Fruit fly (Drosophila melanogaster): Measurements from ENCODE around the gene CG7102.
A peak's percentile ranks its signal among the peaks of the same experiment; 100 is the strongest.

Gene CG7102

DNA sequence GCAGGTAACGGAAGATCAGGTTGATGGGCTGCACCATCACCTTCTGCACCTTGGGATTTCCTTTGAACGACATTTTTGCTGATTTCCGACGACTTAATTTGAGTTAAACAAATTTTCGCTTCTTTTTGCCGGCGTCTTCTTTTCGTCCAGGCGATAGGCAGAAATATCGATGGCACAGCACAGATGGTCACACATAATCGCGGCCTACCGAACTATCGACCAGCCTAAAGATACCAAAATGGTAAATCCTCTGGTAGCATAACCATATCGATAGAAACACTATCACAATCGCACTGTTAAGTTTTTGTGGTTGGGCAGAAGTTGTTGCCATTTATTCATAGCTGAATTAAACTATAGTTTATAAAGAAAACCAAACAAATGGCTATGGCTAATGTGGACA is 2.0 kb downstream of the CG7102 start, which contains the start of the genes SmE and CG34132 (continued):
- peak; percentile 37 for TF ChIP-seq CG12659 (GFP tag; optimal IDR thresholded peaks at IDR 0.05)
- TF ChIP-seq tup (GFP tag; optimal IDR thresholded peaks at IDR 0.05): no peak
- TF ChIP-seq tna (GFP tag; IDR thresholded peaks at IDR 0.05; ENCODE audit: partially characterized antibody): peak; percentile 95
- TF ChIP-seq zfh1 (GFP tag; IDR thresholded peaks at IDR 0.05): no peak
- no peak for TF ChIP-seq Hr51 (GFP tag; optimal IDR thresholded peaks at IDR 0.05)
- TF ChIP-seq Atf3 (GFP tag; optimal IDR thresholded peaks at IDR 0.05): no peak
- TF ChIP-seq CG11398 (GFP tag; optimal IDR thresholded peaks at IDR 0.05): no peak
- TF ChIP-seq amos (GFP tag; IDR thresholded peaks at IDR 0.05; ENCODE audit: partially characterized antibody): peak; percentile 98
- no peak for TF ChIP-seq CG7357 (GFP tag; IDR thresholded peaks at IDR 0.05)
- no peak for TF ChIP-seq CG5180 (GFP tag; optimal IDR thresholded peaks at IDR 0.05)
- TF ChIP-seq GATAe (GFP tag; conservative IDR thresholded peaks at IDR 0.05): no peak
- TF ChIP-seq CG2875 (GFP tag; optimal IDR thresholded peaks at IDR 0.05): no peak
- TF ChIP-seq CG9797 (GFP tag; optimal IDR thresholded peaks at IDR 0.05): peak; percentile 73
- peak; percentile 98 for TF ChIP-seq bbx (GFP tag; IDR thresholded peaks at IDR 0.05; ENCODE audit: partially characterized antibody)
- TF ChIP-seq CG9437 (GFP tag; optimal IDR thresholded peaks at IDR 0.05): no peak
- no peak for TF ChIP-seq CG1602 (GFP tag; optimal IDR thresholded peaks at IDR 0.05)
- TF ChIP-seq CG31388 (GFP tag; optimal IDR thresholded peaks at IDR 0.05): no peak
- TF ChIP-seq knrl (GFP tag; IDR thresholded peaks at IDR 0.05; ENCODE audit: partially characterized antibody): peak; percentile 96
- no peak for TF ChIP-seq rib (GFP tag; IDR thresholded peaks at IDR 0.05)
- no peak for TF ChIP-seq CG15601 (tag; optimal IDR thresholded peaks at IDR 0.05)

DNA sequence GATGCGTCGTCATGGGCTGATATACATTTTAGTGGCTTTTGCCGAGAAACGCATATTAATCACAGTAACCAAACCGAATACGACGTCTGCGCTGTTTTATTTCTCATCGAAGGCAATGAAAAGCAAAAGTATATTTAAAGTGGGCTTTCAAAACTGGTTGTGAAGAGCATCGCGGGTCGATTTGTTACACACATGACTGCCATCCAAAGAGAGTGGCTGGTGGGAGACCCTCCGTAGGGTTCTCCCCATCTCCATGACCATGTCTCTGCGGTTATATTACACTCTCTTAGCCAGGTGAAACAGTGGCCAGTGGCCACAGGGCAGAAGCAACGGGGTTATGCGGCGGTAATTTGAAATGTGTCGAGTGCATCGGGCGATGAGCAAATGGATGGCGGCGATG is 6.9 kb downstream of the CG7102 start:
- TF ChIP-seq Mad (GFP tag; optimal IDR thresholded peaks at IDR 0.05): no peak
- TF ChIP-seq chif (GFP tag; optimal IDR thresholded peaks at IDR 0.05): no peak
- TF ChIP-seq Ptx1 (GFP tag; IDR thresholded peaks at IDR 0.05): no peak
- TF ChIP-seq CG13123 (GFP tag; optimal IDR thresholded peaks at IDR 0.05): no peak
- no peak for TF ChIP-seq cato (GFP tag; optimal IDR thresholded peaks at IDR 0.05; ENCODE audit: borderline replicate concordance)
- no peak for TF ChIP-seq phol (tag; optimal IDR thresholded peaks at IDR 0.05)
- no peak for TF ChIP-seq Hmr (GFP tag; optimal IDR thresholded peaks at IDR 0.05)
- no peak for TF ChIP-seq CG11560 (tag; IDR thresholded peaks at IDR 0.05)
- TF ChIP-seq CG9727 (GFP tag; optimal IDR thresholded peaks at IDR 0.05): no peak
- TF ChIP-seq fd3F (GFP tag; optimal IDR thresholded peaks at IDR 0.05): no peak
- TF ChIP-seq esg (GFP tag; conservative IDR thresholded peaks at IDR 0.05): no peak
- TF ChIP-seq crol (GFP tag; IDR thresholded peaks at IDR 0.05): 0 out of 2 replicates have a peak, but pooled peaks have one; percentile 17
- TF ChIP-seq bowl (GFP tag; IDR thresholded peaks at IDR 0.05): no peak
- no peak for TF ChIP-seq CG15479 (GFP tag; optimal IDR thresholded peaks at IDR 0.05)
- peak; percentile 42 to 51 for TF ChIP-seq Trl (optimal IDR thresholded peaks at IDR 0.05)
- TF ChIP-seq Trl (GFP tag; optimal IDR thresholded peaks at IDR 0.05): no peak
- TF ChIP-seq CG6254 (GFP tag; optimal IDR thresholded peaks at IDR 0.05): no peak
- no peak for TF ChIP-seq CG6272 (GFP tag; IDR thresholded peaks at IDR 0.05)
- peak; percentile 84 for TF ChIP-seq CG3163 (GFP tag; optimal IDR thresholded peaks at IDR 0.05)
- TF ChIP-seq Usf (GFP tag; optimal IDR thresholded peaks at IDR 0.05): no peak
- no peak for TF ChIP-seq CG3281 (GFP tag; optimal IDR thresholded peaks at IDR 0.05)
- TF ChIP-seq CG7271 (tag; optimal IDR thresholded peaks at IDR 0.05): no peak
- no peak for TF ChIP-seq CG30431 (GFP tag; optimal IDR thresholded peaks at IDR 0.05)
- TF ChIP-seq CG1024 (GFP tag; IDR thresholded peaks at IDR 0.05): no peak
- TF ChIP-seq br (optimal IDR thresholded peaks at IDR 0.05): no peak
- no peak for TF ChIP-seq Poxn (GFP tag; IDR thresholded peaks at IDR 0.05)
- TF ChIP-seq nom (GFP tag; optimal IDR thresholded peaks at IDR 0.05): peak; percentile 69
- no peak for TF ChIP-seq lab (GFP tag; optimal IDR thresholded peaks at IDR 0.05)
- no peak for TF ChIP-seq CG15011 (GFP tag; optimal IDR thresholded peaks at IDR 0.05)
- TF ChIP-seq Med (GFP tag): peak; percentile 10
- TF ChIP-seq jumu (GFP tag; optimal IDR thresholded peaks at IDR 0.05): no peak
- no peak for TF ChIP-seq CG8388 (GFP tag; optimal IDR thresholded peaks at IDR 0.05)
